Fruit fly (Drosophila melanogaster): ENCODE data around the gene ds.

ds gene

DNA sequence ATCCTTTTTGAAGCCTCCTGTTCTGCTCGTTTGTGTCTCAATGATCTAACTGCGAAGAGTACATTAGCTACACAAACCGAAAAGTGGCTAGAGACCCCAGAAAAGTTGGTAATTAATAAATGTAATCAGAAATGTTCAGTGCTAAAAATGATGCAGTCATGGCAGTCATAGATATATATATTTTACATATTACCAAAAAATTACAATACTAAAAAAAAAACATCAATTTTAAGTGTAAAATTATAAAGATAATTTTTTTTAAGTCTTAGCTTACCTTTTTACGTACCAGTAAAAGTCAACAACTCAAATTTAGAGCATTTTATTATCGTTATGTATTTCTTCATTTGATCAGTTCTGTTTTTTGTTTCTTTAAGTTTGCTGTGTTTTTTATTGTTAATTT, 102.0 kb downstream of the ds start (continued):
- TF ChIP-seq CG6792 (GFP tag; optimal IDR thresholded peaks at IDR 0.05): no peak

- TF ChIP-seq dsx (GFP tag; optimal IDR thresholded peaks at IDR 0.05; ENCODE audit: poor library complexity, severe bottlenecking) (peak; percentile 48), Sox15 (GFP tag; optimal IDR thresholded peaks at IDR 0.05) (no peak), Eip78C (GFP tag) (peak; percentile 91), Blimp-1 (GFP tag; optimal IDR thresholded peaks at IDR 0.05) (no peak), achi (GFP tag; optimal IDR thresholded peaks at IDR 0.05) (peak; percentile 64), CG10669 (GFP tag; optimal IDR thresholded peaks at IDR 0.05) (peak; percentile 70), CG8632 (GFP tag; optimal IDR thresholded peaks at IDR 0.05) (peak; percentile 30), CG32006 (GFP tag; optimal IDR thresholded peaks at IDR 0.05) (peak; percentile 51), CG8119 (GFP tag; IDR thresholded peaks at IDR 0.05) (peak; percentile 57; the same call in 2 of the 3 replicates), fkh (GFP tag; optimal IDR thresholded peaks at IDR 0.05) (no peak), CG11762 (GFP tag; optimal IDR thresholded peaks at IDR 0.05; ENCODE audit: insufficient read depth) (no peak), CG11902 (GFP tag; optimal IDR thresholded peaks at IDR 0.05) (no peak), Eip93F (GFP tag; optimal IDR thresholded peaks at IDR 0.05) (no peak), dac (GFP tag; optimal IDR thresholded peaks at IDR 0.05) (no peak), Ets21C (GFP tag; optimal IDR thresholded peaks at IDR 0.05) (no peak), CG8319 (GFP tag; optimal IDR thresholded peaks at IDR 0.05) (no peak), CG34406 (GFP tag; optimal IDR thresholded peaks at IDR 0.05) (peak; percentile 12), CG6854 (GFP tag; optimal IDR thresholded peaks at IDR 0.05) (no peak), CG7368 (GFP tag; optimal IDR thresholded peaks at IDR 0.05) (peak; percentile 5), Eip75B (GFP tag; optimal IDR thresholded peaks at IDR 0.05) (peak; percentile 65), CG6792 (GFP tag; optimal IDR thresholded peaks at IDR 0.05) (peak; percentile 50), Sox102F (GFP tag; optimal IDR thresholded peaks at IDR 0.05) (no peak), Met (GFP tag; optimal IDR thresholded peaks at IDR 0.05) (peak; percentile 32), vri (GFP tag; optimal IDR thresholded peaks at IDR 0.05) (no peak), CG6808 (GFP tag; optimal IDR thresholded peaks at IDR 0.05) (peak; percentile 75), Ets96B (tag; optimal IDR thresholded peaks at IDR 0.05) (peak; percentile 76), ss (GFP tag; optimal IDR thresholded peaks at IDR 0.05) (peak; percentile 51 to 58), CG1621 (tag; optimal IDR thresholded peaks at IDR 0.05) (peak; percentile 78), cyc (GFP tag; optimal IDR thresholded peaks at IDR 0.05) (no peak), CG3919 (GFP tag; optimal IDR thresholded peaks at IDR 0.05) (peak; percentile 69), pdm3 (GFP tag; optimal IDR thresholded peaks at IDR 0.05) (peak; percentile 65), fd59A (GFP tag; optimal IDR thresholded peaks at IDR 0.05) (peak; percentile 67), OdsH (GFP tag; optimal IDR thresholded peaks at IDR 0.05) (peak; percentile 59), spab (GFP tag; optimal IDR thresholded peaks at IDR 0.05) (peak; percentile 61), CG6276 (GFP tag; optimal IDR thresholded peaks at IDR 0.05) (no peak), CG11294 (GFP tag; IDR thresholded peaks at IDR 0.05) (no peak), svp (GFP tag) (peak; percentile 76), CG3032 (tag; optimal IDR thresholded peaks at IDR 0.05) (peak; percentile 62), CG4318 (GFP tag; optimal IDR thresholded peaks at IDR 0.05) (no peak), esn (GFP tag; optimal IDR thresholded peaks at IDR 0.05) (peak; percentile 34), fd85E (GFP tag; optimal IDR thresholded peaks at IDR 0.05) (no peak), Lpt (GFP tag; optimal IDR thresholded peaks at IDR 0.05) (peak; percentile 45), Smox (GFP tag; optimal IDR thresholded peaks at IDR 0.05) (peak; percentile 35), Gug (GFP tag; IDR thresholded peaks at IDR 0.05) (peak; percentile 33), lz (GFP tag; optimal IDR thresholded peaks at IDR 0.05) (peak; percentile 27), CG9139 (GFP tag; optimal IDR thresholded peaks at IDR 0.05) (peak; percentile 44), CG6163 (GFP tag; IDR thresholded peaks at IDR 0.05) (peak; percentile 74), CG15336 (GFP tag; IDR thresholded peaks at IDR 0.05) (0 out of 2 replicates have a peak, but pooled peaks have one; percentile 35), topi (GFP tag; optimal IDR thresholded peaks at IDR 0.05) (peak; percentile 40), CG31627 (GFP tag; optimal IDR thresholded peaks at IDR 0.05) (peak; percentile 4)
Observed at dm6 chr2L:609497-609896, 105.3 kb downstream of the ds start.
